Fruit fly (Drosophila melanogaster) whole organism, prepupa: Measurements from ENCODE around the gene CG12795.

Source experiments
- Blimp-1 ChIP-seq: fragments of 200-800 bp; sonication (Bioruptor generic); optimal IDR thresholded peaks from 3 replicates; lab custom pipeline; 2017; ENCODE audit warnings: missing biosample characterization, missing genetic modification characterization, mild to moderate bottlenecking, moderate library complexity, missing genetic modification reagents
- CG10631 ChIP-seq: fragments of 200-800 bp; sonication (Bioruptor generic); optimal IDR thresholded peaks from 2 replicates; lab custom pipeline; 2016; ENCODE audit warnings: missing biosample characterization, missing genetic modification characterization
- CG11294 ChIP-seq: fragments of 200-800 bp; sonication (Bioruptor generic); IDR thresholded peaks from 2 replicates; pipeline ENCODE4 v1.3.6; 2022; ENCODE audit warnings: missing biosample characterization, missing genetic modification characterization
- CG11902 ChIP-seq: fragments of 200-800 bp; sonication (Bioruptor generic); optimal IDR thresholded peaks from 3 replicates; lab custom pipeline; 2016; ENCODE audit warnings: missing biosample characterization, missing genetic modification characterization
- CG15336 ChIP-seq: fragments of 200-800 bp; sonication (Bioruptor generic); IDR thresholded peaks from 2 replicates; pipeline ENCODE4 v1.3.6; 2022; ENCODE audit warnings: missing biosample characterization, missing genetic modification characterization
- CG1621 ChIP-seq: fragments of 200-800 bp; sonication (Bioruptor generic); optimal IDR thresholded peaks from 3 replicates; lab custom pipeline; 2018; ENCODE audit warnings: missing biosample characterization, mild to moderate bottlenecking, missing genetic modification characterization
- CG16779 ChIP-seq: fragments of 200-800 bp; sonication (Bioruptor generic); optimal IDR thresholded peaks from 3 replicates; lab custom pipeline; 2017; ENCODE audit warnings: missing biosample characterization, mild to moderate bottlenecking, missing genetic modification characterization
- CG3032 ChIP-seq: fragments of 200-800 bp; optimal IDR thresholded peaks from 2 replicates; lab custom pipeline; 2019; ENCODE audit warnings: missing biosample characterization, mild to moderate bottlenecking, missing genetic modification characterization, moderate library complexity
- CG31627 ChIP-seq: fragments of 200-800 bp; sonication (Bioruptor generic); optimal IDR thresholded peaks from 3 replicates; lab custom pipeline; 2016; ENCODE audit warnings: missing biosample characterization, missing genetic modification characterization
- CG32006 ChIP-seq: fragments of 200-800 bp; sonication (Bioruptor generic); optimal IDR thresholded peaks from 3 replicates; lab custom pipeline; 2017; ENCODE audit warnings: missing biosample characterization, mild to moderate bottlenecking, missing genetic modification characterization
- CG34406 ChIP-seq: fragments of 200-800 bp; sonication (Bioruptor generic); optimal IDR thresholded peaks from 3 replicates; lab custom pipeline; 2016; ENCODE audit warnings: missing biosample characterization, missing genetic modification characterization
- CG4318 ChIP-seq: fragments of 200-800 bp; sonication (Bioruptor generic); optimal IDR thresholded peaks from 3 replicates; lab custom pipeline; 2017; ENCODE audit warnings: missing biosample characterization, mild to moderate bottlenecking, missing genetic modification characterization
- CG6163 ChIP-seq: fragments of 200-800 bp; sonication (Bioruptor generic); IDR thresholded peaks from 3 replicates; pipeline ENCODE4 v1.3.6; 2022; ENCODE audit warnings: missing biosample characterization, missing genetic modification characterization
- CG6276 ChIP-seq: fragments of 200-800 bp; sonication (Bioruptor generic); optimal IDR thresholded peaks from 2 replicates; lab custom pipeline; 2017; ENCODE audit warnings: missing biosample characterization, mild to moderate bottlenecking, missing genetic modification characterization
- CG6792 ChIP-seq: fragments of 200-800 bp; sonication (Bioruptor generic); optimal IDR thresholded peaks from 3 replicates; lab custom pipeline; 2016; ENCODE audit warnings: missing biosample characterization, missing genetic modification characterization
- CG6808 ChIP-seq: fragments of 200-800 bp; sonication (Bioruptor generic); optimal IDR thresholded peaks from 3 replicates; lab custom pipeline; 2017; ENCODE audit warnings: missing biosample characterization, missing genetic modification characterization, mild to moderate bottlenecking, moderate library complexity, missing genetic modification reagents
- CG6854 ChIP-seq: fragments of 200-800 bp; sonication (Bioruptor generic); optimal IDR thresholded peaks from 2 replicates; lab custom pipeline; 2017; ENCODE audit warnings: missing biosample characterization, mild to moderate bottlenecking, missing genetic modification characterization
- CG8119 ChIP-seq: fragments of 200-800 bp; sonication (Bioruptor generic); IDR thresholded peaks from 3 replicates; pipeline ENCODE4 v1.3.6; 2022; ENCODE audit warnings: missing biosample characterization, missing genetic modification characterization
- CG8319 ChIP-seq: fragments of 200-800 bp; sonication (Bioruptor generic); optimal IDR thresholded peaks from 3 replicates; lab custom pipeline; 2016; ENCODE audit warnings: missing biosample characterization, missing genetic modification characterization
- CG8632 ChIP-seq: fragments of 200-800 bp; sonication (Bioruptor generic); optimal IDR thresholded peaks from 3 replicates; lab custom pipeline; 2016; ENCODE audit warnings: missing biosample characterization, missing genetic modification characterization
- CG9139 ChIP-seq: fragments of 200-800 bp; sonication (Bioruptor generic); optimal IDR thresholded peaks from 3 replicates; lab custom pipeline; 2017; ENCODE audit warnings: missing biosample characterization, mild to moderate bottlenecking, missing genetic modification characterization
- Eip75B ChIP-seq: fragments of 200-800 bp; sonication (Bioruptor generic); optimal IDR thresholded peaks from 3 replicates; lab custom pipeline; 2016; ENCODE audit warnings: missing biosample characterization, missing genetic modification characterization
- Eip78C ChIP-seq: fragments of 200-800 bp; sonication (Bioruptor generic); peaks from one replicate; lab custom pipeline; 2016; ENCODE audit warnings: missing biosample characterization, missing genetic modification characterization
- Eip93F ChIP-seq: fragments of 200-800 bp; sonication (Bioruptor generic); optimal IDR thresholded peaks from 2 replicates; lab custom pipeline; 2016; ENCODE audit warnings: missing biosample characterization, mild to moderate bottlenecking, missing genetic modification characterization
- Ets21C ChIP-seq: fragments of 200-800 bp; sonication (Bioruptor generic); optimal IDR thresholded peaks from 3 replicates; lab custom pipeline; 2016; ENCODE audit warnings: missing biosample characterization, missing genetic modification characterization
- Ets96B ChIP-seq: fragments of 200-800 bp; optimal IDR thresholded peaks from 2 replicates; lab custom pipeline; 2019; ENCODE audit warnings: missing biosample characterization, mild to moderate bottlenecking, missing genetic modification characterization, moderate library complexity
- Hr38 ChIP-seq: sonication (Bioruptor generic); optimal IDR thresholded peaks from 2 replicates; lab custom pipeline; 2016; ENCODE audit warnings: missing biosample characterization, missing genetic modification characterization
- Hr39 ChIP-seq: fragments of 200-800 bp; sonication (Bioruptor generic); optimal IDR thresholded peaks from 2 replicates; lab custom pipeline; 2016; ENCODE audit warnings: missing biosample characterization, missing genetic modification characterization
- Hr4 ChIP-seq: fragments of 200-800 bp; sonication (Bioruptor generic); optimal IDR thresholded peaks from 3 replicates; lab custom pipeline; 2016; ENCODE audit warnings: missing biosample characterization, missing genetic modification characterization
- Lpt ChIP-seq: fragments of 200-800 bp; sonication (Bioruptor generic); optimal IDR thresholded peaks from 3 replicates; lab custom pipeline; 2016; ENCODE audit warnings: missing biosample characterization, missing genetic modification characterization
- Met ChIP-seq: fragments of 200-800 bp; sonication (Bioruptor generic); optimal IDR thresholded peaks from 3 replicates; lab custom pipeline; 2016; ENCODE audit warnings: missing biosample characterization, missing genetic modification characterization
- OdsH ChIP-seq: fragments of 200-800 bp; sonication (Bioruptor generic); optimal IDR thresholded peaks from 3 replicates; lab custom pipeline; 2016; ENCODE audit warnings: missing biosample characterization, missing genetic modification characterization
- Sox102F ChIP-seq: fragments of 200-800 bp; sonication (Bioruptor generic); optimal IDR thresholded peaks from 2 replicates; lab custom pipeline; 2016; ENCODE audit warnings: missing biosample characterization, mild to moderate bottlenecking, missing genetic modification characterization
- Sox14 ChIP-seq: fragments of 200-800 bp; sonication (Bioruptor generic); optimal IDR thresholded peaks from 3 replicates; lab custom pipeline; 2016; ENCODE audit warnings: missing biosample characterization, missing genetic modification characterization
- Sox15 ChIP-seq: fragments of 200-800 bp; sonication (Bioruptor generic); optimal IDR thresholded peaks from 3 replicates; lab custom pipeline; 2016; ENCODE audit warnings: missing biosample characterization, missing genetic modification characterization
- acj6 ChIP-seq: fragments of 200-800 bp; sonication (Bioruptor generic); optimal IDR thresholded peaks from 3 replicates; lab custom pipeline; 2016; ENCODE audit warnings: missing biosample characterization, missing genetic modification characterization
- cyc ChIP-seq: fragments of 200-800 bp; sonication (Bioruptor generic); optimal IDR thresholded peaks from 3 replicates; lab custom pipeline; 2016; ENCODE audit warnings: missing biosample characterization, missing genetic modification characterization
- dac ChIP-seq: fragments of 200-800 bp; sonication (Bioruptor generic); optimal IDR thresholded peaks from 2 replicates; lab custom pipeline; 2017; ENCODE audit warnings: missing biosample characterization, mild to moderate bottlenecking, missing genetic modification characterization
- dsx ChIP-seq: fragments of 200-800 bp; optimal IDR thresholded peaks from 3 replicates; lab custom pipeline; 2019; ENCODE audit warnings: missing biosample characterization, mild to moderate bottlenecking, missing genetic modification characterization, moderate library complexity; ENCODE audit not compliant: poor library complexity, severe bottlenecking
- esn ChIP-seq: fragments of 200-800 bp; sonication (Bioruptor generic); optimal IDR thresholded peaks from 2 replicates; lab custom pipeline; 2016; ENCODE audit warnings: missing biosample characterization, mild to moderate bottlenecking, missing genetic modification characterization, moderate library complexity
- fd59A ChIP-seq: fragments of 200-800 bp; sonication (Bioruptor generic); optimal IDR thresholded peaks from 2 replicates; lab custom pipeline; 2017; ENCODE audit warnings: missing biosample characterization, mild to moderate bottlenecking, missing genetic modification characterization, missing genetic modification reagents
- fd85E ChIP-seq: fragments of 200-800 bp; sonication (Bioruptor generic); optimal IDR thresholded peaks from 3 replicates; lab custom pipeline; 2016; ENCODE audit warnings: missing biosample characterization, missing genetic modification characterization
- fkh ChIP-seq: fragments of 200-800 bp; sonication (Bioruptor generic); optimal IDR thresholded peaks from 3 replicates; lab custom pipeline; 2017; ENCODE audit warnings: missing biosample characterization, mild to moderate bottlenecking, missing genetic modification characterization, moderate library complexity
- lz ChIP-seq: fragments of 200-800 bp; sonication (Bioruptor generic); optimal IDR thresholded peaks from 3 replicates; lab custom pipeline; 2016; ENCODE audit warnings: missing biosample characterization, missing genetic modification characterization
- pdm3 ChIP-seq: fragments of 200-800 bp; sonication (Bioruptor generic); optimal IDR thresholded peaks from 3 replicates; lab custom pipeline; 2016; ENCODE audit warnings: missing biosample characterization, missing genetic modification characterization
- spab ChIP-seq: fragments of 200-800 bp; sonication (Bioruptor generic); optimal IDR thresholded peaks from 2 replicates; lab custom pipeline; 2017; ENCODE audit warnings: missing biosample characterization, mild to moderate bottlenecking, missing genetic modification characterization, missing genetic modification reagents
- ss ChIP-seq, 2 experiments: fragments of 200-800 bp; sonication (Bioruptor generic); optimal IDR thresholded peaks; 2 replicates in 1 of 2; 3 replicates in 1 of 2; lab custom pipeline; 2017 to 2018; ENCODE audit warnings: mild to moderate bottlenecking in 2 of 2, missing biosample characterization in 2 of 2, missing genetic modification characterization in 2 of 2, moderate library complexity in 1 of 2
- svp ChIP-seq: fragments of 200-800 bp; sonication (Bioruptor generic); peaks from one replicate; lab custom pipeline; 2016; ENCODE audit warnings: missing biosample characterization, missing genetic modification characterization
- topi ChIP-seq: fragments of 200-800 bp; sonication (Bioruptor generic); optimal IDR thresholded peaks from 3 replicates; lab custom pipeline; 2016; ENCODE audit warnings: missing biosample characterization, missing genetic modification characterization

CG12795 gene

DNA sequence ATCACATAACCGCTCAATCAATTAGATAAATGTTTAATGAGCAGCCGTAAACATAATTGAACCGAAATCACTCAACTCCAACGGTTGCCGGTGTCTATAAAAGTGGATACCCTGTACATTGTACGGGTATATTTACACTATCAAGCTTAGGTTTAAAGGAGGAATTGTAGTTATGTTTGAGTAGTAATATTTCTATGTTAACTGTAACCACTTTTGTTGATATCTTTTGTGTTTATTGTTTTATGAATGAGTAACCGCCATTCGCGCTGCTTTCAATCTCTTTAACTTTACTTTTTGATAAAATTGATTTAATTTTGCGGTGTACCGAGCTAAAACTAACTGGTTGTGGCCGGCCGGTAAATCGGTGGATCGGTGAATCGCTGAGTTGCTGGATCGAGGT lies 29.8 kb downstream of the CG12795 start (continued):
- TF ChIP-seq CG16779 (tag; lab: Kevin White, UChicago) (no peak), CG15336 (GFP tag; lab: Robert Waterston, UW) (peak; percentile 86), Eip75B (GFP tag; lab: Kevin White, UChicago) (no peak), Hr4 (GFP tag; lab: Kevin White, UChicago) (peak; percentile 82), CG1621 (tag; lab: Kevin White, UChicago) (no peak), fd85E (GFP tag; lab: Kevin White, UChicago) (no peak), fkh (GFP tag; lab: Kevin White, UChicago) (no peak), CG8119 (GFP tag; lab: Robert Waterston, UW) (peak; percentile 84), dsx (no peak), Sox14 (GFP tag; lab: Kevin White, UChicago) (no peak), ss (GFP tag; optimal IDR thresholded peaks at IDR 0.05; lab: Kevin White, UChicago) (no peak), Ets21C (GFP tag; lab: Kevin White, UChicago) (no peak), Blimp-1 (GFP tag; lab: Kevin White, UChicago) (no peak), CG9139 (no peak), CG6163 (peak; percentile 48; the same call in 2 of the 3 replicates), CG6792 (no peak), CG10631 (no peak), Hr39 (GFP tag; lab: Kevin White, UChicago) (peak; percentile 9), lz (no peak), Sox15 (GFP tag; lab: Kevin White, UChicago) (no peak), esn (no peak), CG11902 (GFP tag; lab: Kevin White, UChicago) (no peak), acj6 (no peak), svp (GFP tag; lab: Kevin White, UChicago) (no peak), CG34406 (no peak), spab (GFP tag; lab: Kevin White, UChicago) (no peak), CG4318 (GFP tag; lab: Kevin White, UChicago) (peak; percentile 55), CG3032 (tag; lab: Kevin White, UChicago) (no peak), Met (no peak), CG8319 (GFP tag; lab: Kevin White, UChicago) (no peak), cyc (GFP tag; lab: Kevin White, UChicago) (no peak), OdsH (GFP tag; lab: Kevin White, UChicago) (peak; percentile 41), Eip93F (GFP tag; lab: Kevin White, UChicago) (no peak), CG11294 (peak; percentile 50), CG32006 (GFP tag; lab: Kevin White, UChicago) (peak; percentile 74), CG31627 (GFP tag; lab: Kevin White, UChicago) (no peak)
- TF ChIP-seq, all 60 proteins: peak for 21

DNA sequence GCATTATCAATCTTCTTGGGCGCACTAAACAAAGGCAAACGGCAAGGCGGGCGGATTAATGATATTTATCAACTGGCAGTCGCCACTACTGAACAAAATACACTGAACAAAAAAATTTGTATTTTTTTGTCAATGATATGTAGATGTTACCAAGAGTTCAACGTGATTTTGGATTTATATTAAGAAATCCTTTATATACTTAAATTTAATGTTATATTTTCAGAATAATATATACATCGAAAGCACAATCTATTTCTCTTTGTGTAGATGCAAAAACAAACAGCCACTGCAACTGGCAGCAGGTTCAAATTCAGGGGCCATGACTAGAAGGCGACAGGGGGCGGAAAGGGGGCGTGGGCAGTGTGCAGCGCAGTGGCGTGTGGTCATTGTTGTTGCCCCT lies 30.4 kb downstream of the CG12795 start:
- TF ChIP-seq CG6276 (GFP tag; lab: Kevin White, UChicago) (peak; percentile 72), topi (no peak), lz (no peak), pdm3 (GFP tag; lab: Kevin White, UChicago) (peak; percentile 36), Blimp-1 (GFP tag; lab: Kevin White, UChicago) (no peak), Hr39 (GFP tag; lab: Kevin White, UChicago) (no peak), CG9139 (peak; percentile 22), CG6854 (GFP tag; lab: Kevin White, UChicago) (no peak), Eip78C (GFP tag; lab: Kevin White, UChicago) (peak; percentile 84), dac (GFP tag; lab: Kevin White, UChicago) (peak; percentile 46), CG6163 (peak; percentile 74), Sox15 (GFP tag; lab: Kevin White, UChicago) (no peak), Lpt (GFP tag; lab: Kevin White, UChicago) (peak; percentile 45), Sox102F (GFP tag; lab: Kevin White, UChicago) (no peak), CG8119 (GFP tag; lab: Robert Waterston, UW) (peak; percentile 90), fd85E (GFP tag; lab: Kevin White, UChicago) (no peak), acj6 (peak; percentile 21), Hr38 (GFP tag; lab: Kevin White, UChicago) (no peak), CG11902 (GFP tag; lab: Kevin White, UChicago) (no peak), CG6808 (GFP tag; lab: Kevin White, UChicago) (peak; percentile 63), dsx (peak; percentile 47), cyc (GFP tag; lab: Kevin White, UChicago) (no peak), CG8632 (GFP tag; lab: Kevin White, UChicago) (peak; percentile 29), Ets96B (tag; lab: Kevin White, UChicago) (no peak), CG32006 (GFP tag; lab: Kevin White, UChicago) (peak; percentile 83), Eip75B (GFP tag; lab: Kevin White, UChicago) (no peak), Ets21C (GFP tag; lab: Kevin White, UChicago) (no peak), fd59A (GFP tag; lab: Kevin White, UChicago) (peak; percentile 28), CG16779 (tag; lab: Kevin White, UChicago) (peak; percentile 10), ss (GFP tag; optimal IDR thresholded peaks at IDR 0.05; lab: Kevin White, UChicago) (peak in 1 of 2 experiments; percentile 21), CG15336 (GFP tag; lab: Robert Waterston, UW) (peak; percentile 93), Sox14 (GFP tag; lab: Kevin White, UChicago) (peak; percentile 11)
